Worm (Caenorhabditis elegans): ENCODE results near the gene F38E9.6.

F38E9.6 gene

DNA sequence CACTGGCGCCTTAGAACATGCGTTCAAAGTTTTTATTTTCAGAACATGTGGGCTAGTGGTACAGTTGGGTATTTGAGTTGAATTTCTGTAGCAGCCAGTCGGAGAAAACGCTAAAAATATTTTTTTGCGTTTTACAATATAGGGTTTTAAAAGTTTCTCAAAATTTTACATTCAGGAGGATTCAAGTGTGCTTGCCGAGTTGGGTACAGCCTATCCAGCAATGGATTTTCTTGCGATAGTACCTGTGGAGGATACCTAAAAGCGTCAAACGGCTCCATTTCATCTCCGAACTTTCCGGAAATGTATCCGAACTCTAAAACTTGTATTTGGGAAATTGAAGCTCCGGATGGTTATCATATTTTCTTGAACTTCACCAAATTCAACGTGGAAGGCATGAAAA, 33.9 kb downstream of the F38E9.6 start:
- TF ChIP-seq nhr-237 (tag; optimal IDR thresholded peaks at IDR 0.05) = no peak
- TF ChIP-seq nhr-28 (tag; optimal IDR thresholded peaks at IDR 0.05) = no peak
- TF ChIP-seq mep-1 (tag; optimal IDR thresholded peaks at IDR 0.05) = no peak
- TF ChIP-seq ceh-83 (GFP tag; optimal IDR thresholded peaks at IDR 0.05) = no peak

DNA sequence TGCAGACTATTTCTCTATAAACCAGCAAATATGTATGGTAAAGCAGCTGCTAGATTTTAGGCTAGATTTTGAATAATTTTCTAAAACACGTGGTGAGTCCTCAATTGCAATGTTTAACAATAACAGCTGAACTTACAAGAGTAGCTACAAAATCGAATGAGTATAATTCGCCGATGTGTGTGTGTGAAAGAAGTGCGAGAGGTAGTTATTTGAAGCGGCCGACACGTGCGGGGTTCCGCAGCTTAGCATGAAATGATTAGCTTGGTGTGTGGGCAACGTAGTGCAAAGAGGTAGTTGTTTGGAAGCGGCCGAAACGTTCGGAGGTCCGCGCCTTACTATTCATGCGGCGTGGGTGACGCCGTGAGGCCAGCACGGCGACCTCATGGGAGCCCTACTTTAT, 36.6 kb downstream of the F38E9.6 start:
- no peak for TF ChIP-seq ztf-11 (tag; optimal IDR thresholded peaks at IDR 0.05)

ce11 chrX:16470758-16471157, 38.5 kb downstream of the F38E9.6 start, which contains the start of gene F38E9.1:
Gene F38E9.1, plus strand, starts transcription at chrX:16471058.
- TF ChIP-seq elt-1 (tag; optimal IDR thresholded peaks at IDR 0.05; ENCODE audit: borderline replicate concordance, insufficient read depth) (no peak), unc-120 (tag; optimal IDR thresholded peaks at IDR 0.05; ENCODE audit: poor library complexity, severe bottlenecking) (no peak), ceh-39 (tag; optimal IDR thresholded peaks at IDR 0.05) (no peak), cnd-1 (tag; optimal IDR thresholded peaks at IDR 0.05) (no peak)

DNA sequence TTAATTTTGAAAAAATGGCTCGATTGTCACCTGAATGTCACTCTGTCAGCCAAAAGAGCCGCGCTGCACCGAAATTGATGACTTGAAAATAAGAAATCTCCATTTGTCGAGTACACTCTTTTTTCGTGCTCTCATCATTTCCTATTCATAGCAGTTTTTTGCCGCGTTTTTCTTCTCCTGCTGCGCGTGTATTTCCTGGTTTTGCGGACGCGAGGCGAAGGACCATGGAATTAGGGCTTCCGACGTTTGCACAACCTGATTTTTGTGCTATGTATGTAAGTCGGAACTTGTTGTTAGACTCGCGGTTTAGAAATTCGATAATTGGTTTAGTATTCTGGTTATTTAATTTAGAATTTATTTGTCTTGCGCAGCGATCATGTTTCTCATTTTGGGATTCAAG, 48.0 kb downstream of the F38E9.6 start:
- TF ChIP-seq ceh-43 (GFP tag; optimal IDR thresholded peaks at IDR 0.05) = no peak
- peak; percentile 34 for TF ChIP-seq ces-1 (GFP tag; optimal IDR thresholded peaks at IDR 0.05)
- no peak for TF ChIP-seq nhr-76 (tag; optimal IDR thresholded peaks at IDR 0.05)
- TF ChIP-seq tbx-8 (GFP tag; optimal IDR thresholded peaks at IDR 0.05) = no peak
- TF ChIP-seq nhr-237 (tag; optimal IDR thresholded peaks at IDR 0.05) = no peak
- TF ChIP-seq nhr-12 (tag; optimal IDR thresholded peaks at IDR 0.05) = no peak
- no peak for TF ChIP-seq sem-2 (GFP tag; optimal IDR thresholded peaks at IDR 0.05)
- TF ChIP-seq blmp-1 (tag; optimal IDR thresholded peaks at IDR 0.05) = no peak

- TF ChIP-seq sem-2 (GFP tag; optimal IDR thresholded peaks at IDR 0.05) (no peak), ces-1 (GFP tag; optimal IDR thresholded peaks at IDR 0.05) (peak; percentile 60), nhr-2 (tag; optimal IDR thresholded peaks at IDR 0.05) (no peak), nhr-237 (tag; optimal IDR thresholded peaks at IDR 0.05) (no peak), unc-62 (GFP tag; optimal IDR thresholded peaks at IDR 0.05) (no peak), lsy-2 (tag; optimal IDR thresholded peaks at IDR 0.05) (no peak), sptf-1 (tag; optimal IDR thresholded peaks at IDR 0.05) (no peak), hlh-1 (tag; optimal IDR thresholded peaks at IDR 0.05) (no peak)
Observed at ce11 chrX:16481026-16481425, 48.8 kb downstream of the F38E9.6 start.

DNA sequence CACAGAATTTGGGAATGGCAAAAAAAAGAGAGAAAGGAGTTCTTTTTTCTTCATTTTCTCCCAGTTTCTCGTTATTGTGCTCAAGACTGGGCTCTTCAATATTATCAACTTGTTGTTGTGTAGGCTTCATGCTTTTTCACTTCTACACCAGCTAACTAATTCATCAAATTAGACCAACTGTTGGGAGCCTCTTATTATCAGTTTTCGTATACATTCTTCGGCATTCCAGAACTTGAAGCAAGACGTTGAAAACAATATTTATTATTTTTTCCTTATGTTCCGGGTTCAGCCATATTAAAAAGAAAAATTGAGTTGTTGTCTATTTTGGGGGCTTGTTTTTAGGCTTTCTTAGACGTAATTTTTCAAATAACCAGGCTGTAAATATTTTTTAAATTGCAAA, 50.7 kb downstream of the F38E9.6 start:
- TF ChIP-seq nhr-12 (tag; optimal IDR thresholded peaks at IDR 0.05) = no peak
- TF ChIP-seq flh-1 (GFP tag; optimal IDR thresholded peaks at IDR 0.05) = no peak
- TF ChIP-seq elt-1 (tag; optimal IDR thresholded peaks at IDR 0.05; ENCODE audit: borderline replicate concordance, insufficient read depth) = no peak
- TF ChIP-seq ces-1 (GFP tag; optimal IDR thresholded peaks at IDR 0.05) = no peak
- no peak for TF ChIP-seq lsy-2 (tag; optimal IDR thresholded peaks at IDR 0.05)
- TF ChIP-seq mls-2 (tag; optimal IDR thresholded peaks at IDR 0.05) = no peak
- TF ChIP-seq unc-120 (tag; optimal IDR thresholded peaks at IDR 0.05; ENCODE audit: poor library complexity, severe bottlenecking) = no peak
- TF ChIP-seq elt-3 (tag; optimal IDR thresholded peaks at IDR 0.05) = no peak
- no peak for TF ChIP-seq ham-2 (GFP tag; optimal IDR thresholded peaks at IDR 0.05)

DNA sequence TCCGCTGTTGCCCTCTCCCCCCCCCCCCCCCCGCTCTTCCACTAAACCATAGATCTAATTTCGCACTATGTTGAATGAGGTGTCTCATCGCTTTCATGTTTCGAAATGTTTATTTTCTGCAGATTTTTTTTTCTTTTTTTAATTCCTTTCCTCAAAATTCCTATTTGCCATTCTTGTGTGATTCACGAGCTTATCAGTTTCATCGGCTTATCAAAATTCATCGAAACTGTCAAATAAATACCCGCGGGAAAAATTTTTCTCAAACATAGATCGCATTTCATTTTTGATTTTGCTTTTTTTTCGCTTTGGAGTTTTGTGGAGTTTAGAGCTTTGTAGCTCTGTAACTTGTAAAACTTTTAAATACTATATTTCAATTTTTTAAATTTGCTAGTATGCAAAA, 51.8 kb downstream of the F38E9.6 start:
- no peak for TF ChIP-seq blmp-1 (tag; optimal IDR thresholded peaks at IDR 0.05)
- TF ChIP-seq ztf-11 (tag; optimal IDR thresholded peaks at IDR 0.05) = no peak
- TF ChIP-seq zip-8 (tag; optimal IDR thresholded peaks at IDR 0.05) = no peak
- TF ChIP-seq lsy-2 (tag; optimal IDR thresholded peaks at IDR 0.05) = no peak
- no peak for TF ChIP-seq drap-1 (GFP tag; optimal IDR thresholded peaks at IDR 0.05)
- no peak for TF ChIP-seq unc-62 (GFP tag; optimal IDR thresholded peaks at IDR 0.05)
- no peak for TF ChIP-seq lin-13 (tag; optimal IDR thresholded peaks at IDR 0.05)
- TF ChIP-seq mab-5 (tag; optimal IDR thresholded peaks at IDR 0.05) = no peak
- no peak for TF ChIP-seq hlh-1 (tag; optimal IDR thresholded peaks at IDR 0.05)
- TF ChIP-seq ham-2 (GFP tag; optimal IDR thresholded peaks at IDR 0.05) = no peak
- TF ChIP-seq mep-1 (tag; optimal IDR thresholded peaks at IDR 0.05) = no peak
- no peak for TF ChIP-seq ceh-83 (GFP tag; optimal IDR thresholded peaks at IDR 0.05)
- no peak for TF ChIP-seq nhr-237 (tag; optimal IDR thresholded peaks at IDR 0.05)
- TF ChIP-seq pha-4 (tag; optimal IDR thresholded peaks at IDR 0.05) = no peak
- TF ChIP-seq nhr-12 (tag; optimal IDR thresholded peaks at IDR 0.05) = no peak
- TF ChIP-seq snpc-4 (tag; optimal IDR thresholded peaks at IDR 0.05) = no peak
- TF ChIP-seq nhr-76 (tag; optimal IDR thresholded peaks at IDR 0.05) = no peak
- TF ChIP-seq mls-2 (tag; optimal IDR thresholded peaks at IDR 0.05) = no peak
- TF ChIP-seq ceh-39 (tag; optimal IDR thresholded peaks at IDR 0.05) = no peak
- TF ChIP-seq tbx-8 (GFP tag; optimal IDR thresholded peaks at IDR 0.05) = no peak

All from whole organism, mixed stage, embryonic.